Fruit fly (Drosophila melanogaster) whole organism, embryonic: ENCODE results near the gene Pka-C3.
A peak's percentile ranks its signal among the peaks of the same experiment; 100 is the strongest.

Source experiments
- Atf3 ChIP-seq: fragments of 200-800 bp; sonication (Bioruptor generic); optimal IDR thresholded peaks from 3 replicates; lab custom pipeline; 2016; ENCODE audit warnings: missing biosample characterization, missing genetic modification characterization
- Atf6 ChIP-seq: fragments of 200-800 bp; sonication (Bioruptor generic); IDR thresholded peaks from 2 replicates; pipeline ENCODE4 v1.3.6; 2022; ENCODE audit warnings: missing biosample characterization, missing genetic modification characterization
- Awh ChIP-seq: fragments of 200-800 bp; sonication (Bioruptor generic); IDR thresholded peaks from 2 replicates; pipeline ENCODE4, ENCODE4 v1.3.6; 2022; ENCODE audit warnings: missing biosample characterization, missing genetic modification characterization
- BtbVII ChIP-seq: fragments of 200-800 bp; sonication (Bioruptor generic); optimal IDR thresholded peaks from 3 replicates; lab custom pipeline; 2017; ENCODE audit warnings: missing biosample characterization, mild to moderate bottlenecking, missing genetic modification characterization
- CG10959 ChIP-seq: fragments of 200-800 bp; sonication (Bioruptor generic); IDR thresholded peaks from 2 replicates; pipeline ENCODE4 v1.3.6; 2022; ENCODE audit warnings: missing biosample characterization, missing genetic modification characterization
- CG11085 ChIP-seq: fragments of 200-800 bp; sonication (Bioruptor generic); IDR thresholded peaks from 2 replicates; pipeline ENCODE4 v1.3.6; 2022; ENCODE audit warnings: missing biosample characterization, missing genetic modification characterization
- CG11504 ChIP-seq: fragments of 200-800 bp; sonication (Bioruptor generic); optimal IDR thresholded peaks from 3 replicates; lab custom pipeline; 2019; ENCODE audit warnings: missing biosample characterization, mild to moderate bottlenecking, missing genetic modification characterization, moderate library complexity
- CG12659 ChIP-seq: fragments of 200-800 bp; sonication (Bioruptor generic); optimal IDR thresholded peaks from 3 replicates; lab custom pipeline; 2017; ENCODE audit warnings: mild to moderate bottlenecking, missing biosample characterization, missing genetic modification reagents, missing genetic modification characterization
- CG13624 ChIP-seq: fragments of 200-800 bp; sonication (Bioruptor generic); optimal IDR thresholded peaks from 2 replicates; lab custom pipeline; 2016; ENCODE audit warnings: missing biosample characterization, missing genetic modification characterization
- CG13894 ChIP-seq: fragments of 200-800 bp; sonication (Bioruptor generic); optimal IDR thresholded peaks from 3 replicates; lab custom pipeline; 2018; ENCODE audit warnings: missing biosample characterization, mild to moderate bottlenecking, missing genetic modification characterization, moderate library complexity
- CG1602 ChIP-seq: fragments of 200-800 bp; sonication (Bioruptor generic); optimal IDR thresholded peaks from 3 replicates; lab custom pipeline; 2016; ENCODE audit warnings: missing biosample characterization, missing genetic modification characterization
- CG17568 ChIP-seq: fragments of 200-800 bp; sonication (Bioruptor generic); optimal IDR thresholded peaks from 2 replicates; lab custom pipeline; 2018; ENCODE audit warnings: missing biosample characterization, mild to moderate bottlenecking, missing genetic modification characterization, moderate library complexity
- CG18011 ChIP-seq: fragments of 200-800 bp; sonication (Bioruptor generic); optimal IDR thresholded peaks from 2 replicates; lab custom pipeline; 2017; ENCODE audit warnings: missing biosample characterization, missing genetic modification characterization, mild to moderate bottlenecking, moderate library complexity, missing genotype
- CG18262 ChIP-seq: fragments of 200-800 bp; optimal IDR thresholded peaks from 3 replicates; lab custom pipeline; 2019; ENCODE audit warnings: missing biosample characterization, mild to moderate bottlenecking, missing genetic modification characterization, moderate library complexity
- CG3726 ChIP-seq: fragments of 200-800 bp; sonication (Bioruptor generic); IDR thresholded peaks from 3 replicates; pipeline ENCODE4, ENCODE4 v1.3.6; 2022; ENCODE audit warnings: missing biosample characterization, missing genetic modification characterization
- CG7357 ChIP-seq: fragments of 200-800 bp; sonication (Bioruptor generic); IDR thresholded peaks from 3 replicates; pipeline ENCODE4 v1.3.6; 2022; ENCODE audit warnings: missing biosample characterization, missing genetic modification characterization
- CG7556 ChIP-seq: fragments of 200-800 bp; sonication (Bioruptor generic); optimal IDR thresholded peaks from 2 replicates; lab custom pipeline; 2017; ENCODE audit warnings: missing biosample characterization, mild to moderate bottlenecking, missing genetic modification characterization
- CG8290 ChIP-seq, 3 experiments: fragments of 200-800 bp; sonication (Bioruptor generic); optimal IDR thresholded peaks; 2 replicates each; lab custom pipeline; 2016 to 2019; ENCODE audit warnings: missing biosample characterization in 3 of 3, missing genetic modification characterization in 3 of 3, mild to moderate bottlenecking in 2 of 3, moderate library complexity in 1 of 3
- CG8765 ChIP-seq: fragments of 200-800 bp; sonication (Bioruptor generic); IDR thresholded peaks from 2 replicates; pipeline ENCODE4 v1.3.6; 2022; ENCODE audit warnings: missing biosample characterization, missing genetic modification characterization
- CG9609 ChIP-seq: fragments of 200-800 bp; sonication (Bioruptor generic); optimal IDR thresholded peaks from 3 replicates; lab custom pipeline; 2016; ENCODE audit warnings: missing biosample characterization, missing genetic modification characterization
- Camta ChIP-seq: fragments of 200-800 bp; sonication (Bioruptor generic); optimal IDR thresholded peaks from 2 replicates; lab custom pipeline; 2016; ENCODE audit warnings: missing biosample characterization, missing genetic modification characterization
- D ChIP-seq, 2 experiments: fragments of 200-800 bp in 1 of 2; fragments of >200 bp in 1 of 2; sonication (Bioruptor generic) in 1 of 2; optimal IDR thresholded peaks; 2 replicates in 1 of 2; 3 replicates in 1 of 2; lab custom pipeline; 2017; ENCODE audit warnings: mild to moderate bottlenecking in 1 of 2, missing biosample characterization in 1 of 2, missing genetic modification characterization in 1 of 2, missing genetic modification reagents in 1 of 2
- Deaf1 ChIP-seq: fragments of 200-800 bp; optimal IDR thresholded peaks from 3 replicates; lab custom pipeline; 2019; ENCODE audit warnings: missing biosample characterization, mild to moderate bottlenecking, missing genetic modification characterization, moderate library complexity
- Eip74EF ChIP-seq, 2 experiments: fragments of 200-800 bp in 1 of 2; fragments of >200 bp in 1 of 2; sonication (Bioruptor generic) in 1 of 2; optimal IDR thresholded peaks; 2 replicates each; lab custom pipeline; 2017 to 2019; ENCODE audit warnings: missing biosample characterization in 2 of 2, missing genetic modification characterization in 2 of 2, mild to moderate bottlenecking in 1 of 2, moderate library complexity in 1 of 2
- Lpt ChIP-seq: fragments of >200 bp; optimal IDR thresholded peaks from 2 replicates; lab custom pipeline; 2018; ENCODE audit warnings: missing biosample characterization, missing genetic modification characterization
- Med ChIP-seq: fragments of 200-800 bp; sonication (Bioruptor generic); peaks from one replicate; lab custom pipeline; 2016; ENCODE audit warnings: missing biosample characterization, missing genetic modification characterization, mild to moderate bottlenecking, inconsistent platforms, moderate library complexity
- ab ChIP-seq: fragments of 200-800 bp; sonication (Bioruptor generic); optimal IDR thresholded peaks from 2 replicates; lab custom pipeline; 2016; ENCODE audit warnings: missing biosample characterization, missing genetic modification characterization
- abd-A ChIP-seq: fragments of 200-800 bp; sonication (Bioruptor generic); optimal IDR thresholded peaks from 3 replicates; lab custom pipeline; 2019; ENCODE audit warnings: missing biosample characterization, mild to moderate bottlenecking, missing genetic modification characterization, moderate library complexity
- ara ChIP-seq: fragments of 200-800 bp; sonication (Bioruptor generic); IDR thresholded peaks from 2 replicates; pipeline ENCODE4 v1.3.6; 2022; ENCODE audit warnings: missing biosample characterization, missing genetic modification characterization
- ash1 ChIP-seq: fragments of 200-800 bp; sonication (Bioruptor generic); optimal IDR thresholded peaks from 2 replicates; lab custom pipeline; 2018; ENCODE audit warnings: missing biosample characterization, mild to moderate bottlenecking, missing genetic modification characterization
- bowl ChIP-seq: fragments of 200-800 bp; sonication (Bioruptor generic); IDR thresholded peaks from 2 replicates; pipeline ENCODE4 v1.3.6; 2022; ENCODE audit warnings: missing biosample characterization, missing genetic modification characterization
- caup ChIP-seq: fragments of 200-800 bp; sonication (Bioruptor generic); optimal IDR thresholded peaks from 3 replicates; lab custom pipeline; 2017; ENCODE audit warnings: missing biosample characterization, mild to moderate bottlenecking, missing genetic modification characterization, moderate library complexity; ENCODE audit not compliant: severe bottlenecking
- crp ChIP-seq, 2 experiments: fragments of 200-800 bp; sonication (Bioruptor generic); optimal IDR thresholded peaks; 2 replicates in 1 of 2; 3 replicates in 1 of 2; lab custom pipeline; 2017; ENCODE audit warnings: missing biosample characterization in 2 of 2, missing genetic modification characterization in 2 of 2, mild to moderate bottlenecking in 1 of 2, moderate library complexity in 1 of 2
- ewg ChIP-seq: fragments of 200-800 bp; sonication (Bioruptor generic); optimal IDR thresholded peaks from 3 replicates; lab custom pipeline; 2017; ENCODE audit warnings: mild to moderate bottlenecking, missing biosample characterization, missing genetic modification reagents, missing genetic modification characterization
- her ChIP-seq: fragments of 200-800 bp; sonication (Bioruptor generic); optimal IDR thresholded peaks from 2 replicates; lab custom pipeline; 2016; ENCODE audit warnings: missing biosample characterization, missing genetic modification characterization
- hkb ChIP-seq, 2 experiments: fragments of 200-800 bp in 1 of 2; fragments of >200 bp in 1 of 2; sonication (Bioruptor generic) in 1 of 2; IDR thresholded peaks in 1 of 2; optimal IDR thresholded peaks in 1 of 2; 2 replicates each; pipeline versions ENCODE4 v1.3.6 to Lab custom; 2017 to 2022; ENCODE audit warnings: missing biosample characterization in 1 of 2, missing genetic modification characterization in 1 of 2
- ind ChIP-seq: fragments of 200-800 bp; sonication (Bioruptor generic); optimal IDR thresholded peaks from 3 replicates; lab custom pipeline; 2016; ENCODE audit warnings: missing biosample characterization, missing genetic modification characterization
- kni ChIP-seq: fragments of 200-800 bp; sonication (Bioruptor generic); optimal IDR thresholded peaks from 3 replicates; lab custom pipeline; 2017; ENCODE audit warnings: mild to moderate bottlenecking, missing biosample characterization, missing genetic modification reagents, missing genetic modification characterization
- nerfin-2 ChIP-seq: fragments of 200-800 bp; sonication (Bioruptor generic); IDR thresholded peaks from 2 replicates; pipeline ENCODE4 v1.3.6; 2022; ENCODE audit warnings: missing biosample characterization, missing genetic modification characterization; ENCODE audit not compliant: partially characterized antibody
- p53 ChIP-seq: fragments of 200-800 bp; sonication (Bioruptor generic); optimal IDR thresholded peaks from 2 replicates; lab custom pipeline; 2016; ENCODE audit warnings: missing biosample characterization, missing genetic modification characterization
- pros ChIP-seq: fragments of 200-800 bp; sonication (Bioruptor generic); optimal IDR thresholded peaks from 3 replicates; lab custom pipeline; 2019; ENCODE audit warnings: missing biosample characterization, mild to moderate bottlenecking, missing genetic modification characterization, moderate library complexity
- repo ChIP-seq: fragments of 200-800 bp; sonication (Bioruptor generic); optimal IDR thresholded peaks from 2 replicates; lab custom pipeline; 2016; ENCODE audit warnings: missing biosample characterization, missing genetic modification characterization
- slou ChIP-seq: fragments of 200-800 bp; sonication (Bioruptor generic); optimal IDR thresholded peaks from 3 replicates; lab custom pipeline; 2016; ENCODE audit warnings: missing biosample characterization, missing genetic modification characterization
- so ChIP-seq: fragments of 200-800 bp; sonication (Bioruptor generic); IDR thresholded peaks from 3 replicates; pipeline ENCODE4 v1.3.6; 2022; ENCODE audit warnings: missing biosample characterization, missing genetic modification characterization
- tgo ChIP-seq: fragments of 200-800 bp; sonication (Bioruptor generic); IDR thresholded peaks from 3 replicates; pipeline ENCODE4 v1.3.6; 2022; ENCODE audit warnings: missing biosample characterization, missing genetic modification characterization
- tna ChIP-seq: fragments of 200-800 bp; sonication (Bioruptor generic); IDR thresholded peaks from 2 replicates; pipeline ENCODE4 v1.3.6; 2022; ENCODE audit warnings: missing biosample characterization, missing genetic modification characterization; ENCODE audit not compliant: partially characterized antibody
- trh ChIP-seq: fragments of 200-800 bp; sonication (Bioruptor generic); optimal IDR thresholded peaks from 2 replicates; lab custom pipeline; 2016; ENCODE audit warnings: missing biosample characterization, missing genetic modification characterization
- vvl ChIP-seq: fragments of 200-800 bp; sonication (Bioruptor generic); IDR thresholded peaks from 2 replicates; pipeline ENCODE4 v1.3.6; 2022; ENCODE audit warnings: missing biosample characterization, missing genetic modification characterization

Pka-C3 gene

dm6 chr3L:15958612-15959315 lies 4.2 kb upstream of the Pka-C3 start, which contains the start of gene CG17032 (continued):
- no peak for TF ChIP-seq abd-A (tag; lab: Kevin White, UChicago)
- no peak for TF ChIP-seq p53 (GFP tag; lab: Kevin White, UChicago)
- no peak for TF ChIP-seq CG11085 (GFP tag; lab: Robert Waterston, UW)
- no peak for TF ChIP-seq CG9609 (GFP tag; lab: Kevin White, UChicago)
- no peak for TF ChIP-seq CG3726 (GFP tag; lab: Robert Waterston, UW)
- no peak for TF ChIP-seq Lpt
- TF ChIP-seq pros (GFP tag; lab: Kevin White, UChicago), result peak; percentile 53
- no peak for TF ChIP-seq CG12659 (GFP tag; lab: Kevin White, UChicago)
- TF ChIP-seq CG1602, result no peak
- TF ChIP-seq D (optimal IDR thresholded peaks at IDR 0.05; lab: Kevin White, UChicago), result no peak
- TF ChIP-seq D (GFP tag; optimal IDR thresholded peaks at IDR 0.05; lab: Kevin White, UChicago), result no peak
- no peak for TF ChIP-seq ash1 (GFP tag; lab: Kevin White, UChicago)
- no peak for TF ChIP-seq bowl (GFP tag; lab: Robert Waterston, UW)
- no peak for TF ChIP-seq Atf3 (GFP tag; lab: Kevin White, UChicago)
- peak; percentile 57 for TF ChIP-seq Deaf1 (tag; lab: Kevin White, UChicago)
- peak in 1 of 2 experiments; percentile 58 for TF ChIP-seq Eip74EF (GFP tag; optimal IDR thresholded peaks at IDR 0.05; lab: Kevin White, UChicago)
- no peak for TF ChIP-seq tgo
- TF ChIP-seq CG7556 (GFP tag; lab: Kevin White, UChicago), result no peak
- TF ChIP-seq CG13624 (GFP tag; lab: Kevin White, UChicago), result no peak
- TF ChIP-seq CG11504 (tag; lab: Kevin White, UChicago), result no peak
- TF ChIP-seq CG13894 (tag; lab: Kevin White, UChicago), result peak; percentile 90
- TF ChIP-seq crp (GFP tag; optimal IDR thresholded peaks at IDR 0.05; lab: Kevin White, UChicago), result no peak
- TF ChIP-seq trh, result no peak
- TF ChIP-seq Camta, result no peak
- no peak for TF ChIP-seq CG18262
- TF ChIP-seq ara (GFP tag; lab: Robert Waterston, UW), result no peak; the same call in 1 of the 2 replicates
- TF ChIP-seq CG7357 (GFP tag; lab: Robert Waterston, UW), result no peak
- TF ChIP-seq CG8765 (GFP tag; lab: Robert Waterston, UW), result no peak
- TF ChIP-seq Awh, result peak; percentile 44; the same call in 1 of the 2 replicates
- no peak for TF ChIP-seq ewg
- TF ChIP-seq BtbVII (GFP tag; lab: Kevin White, UChicago), result peak; percentile 34
- no peak for TF ChIP-seq ab (GFP tag; lab: Kevin White, UChicago)
- no peak for TF ChIP-seq tna (GFP tag; lab: Robert Waterston, UW)
- no peak for TF ChIP-seq hkb (optimal IDR thresholded peaks at IDR 0.05; lab: Kevin White, UChicago)
- no peak for TF ChIP-seq hkb (GFP tag; IDR thresholded peaks at IDR 0.05; lab: Robert Waterston, UW)
- TF ChIP-seq Med (GFP tag; lab: Kevin White, UChicago), result peak; percentile 62
- no peak for TF ChIP-seq ind
- TF ChIP-seq her (GFP tag; lab: Kevin White, UChicago), result no peak
- TF ChIP-seq nerfin-2 (GFP tag; lab: Robert Waterston, UW), result no peak
- TF ChIP-seq so, result 0 out of 3 replicates have a peak, but pooled peaks have one; percentile 6
- TF ChIP-seq CG17568 (GFP tag; lab: Kevin White, UChicago), result no peak
- peak; percentile 15 for TF ChIP-seq caup
- peak; percentile 75 for TF ChIP-seq vvl (GFP tag; lab: Robert Waterston, UW)
- no peak for TF ChIP-seq CG18011
- TF ChIP-seq CG10959, result no peak
- TF ChIP-seq kni, result peak; percentile 75
- no peak for TF ChIP-seq slou (GFP tag; lab: Kevin White, UChicago)
- no peak for TF ChIP-seq repo (GFP tag; lab: Kevin White, UChicago)
- TF ChIP-seq Atf6, result 0 out of 2 replicates have a peak, but pooled peaks have one; percentile 21
- no peak for TF ChIP-seq CG8290 (GFP tag; optimal IDR thresholded peaks at IDR 0.05; lab: Kevin White, UChicago)
- no peak for TF ChIP-seq CG8290 (tag; optimal IDR thresholded peaks at IDR 0.05; lab: Kevin White, UChicago)
